Worm (Caenorhabditis elegans): ENCODE measurements around the gene C27D9.1.

C27D9.1 gene

ce11 chrII:4710120-4710519, 43.1 kb upstream of the C27D9.1 start, which contains the start of gene tag-151:
Gene tag-151 (plus strand): TSS chrII:4710277.
- no peak for TF ChIP-seq ceh-9 (tag; optimal IDR thresholded peaks at IDR 0.05)
- peak; percentile 28 for TF ChIP-seq elt-2 (tag; optimal IDR thresholded peaks at IDR 0.05)
- TF ChIP-seq nhr-43 (tag; optimal IDR thresholded peaks at IDR 0.05; ENCODE audit: poor library complexity, severe bottlenecking): peak; percentile 43
- peak; percentile 53 for TF ChIP-seq aly-2 (tag; optimal IDR thresholded peaks at IDR 0.05)
- no peak for TF ChIP-seq jun-1 (tag; optimal IDR thresholded peaks at IDR 0.05)
- peak; percentile 64 for TF ChIP-seq lsy-12 (tag; optimal IDR thresholded peaks at IDR 0.05)

- no peak for TF ChIP-seq ztf-11 (tag; optimal IDR thresholded peaks at IDR 0.05)
- TF ChIP-seq elt-3 (tag; optimal IDR thresholded peaks at IDR 0.05): no peak
- no peak for TF ChIP-seq fkh-2 (tag; optimal IDR thresholded peaks at IDR 0.05)
- no peak for TF ChIP-seq R02D3.7 (tag; optimal IDR thresholded peaks at IDR 0.05)
- TF ChIP-seq nhr-23 (tag; optimal IDR thresholded peaks at IDR 0.05): no peak
- no peak for TF ChIP-seq ZK546.5 (tag; optimal IDR thresholded peaks at IDR 0.05)
- TF ChIP-seq mml-1 (tag; optimal IDR thresholded peaks at IDR 0.05): no peak
- no peak for TF ChIP-seq unc-39 (tag; optimal IDR thresholded peaks at IDR 0.05)
- TF ChIP-seq fkh-10 (GFP tag; optimal IDR thresholded peaks at IDR 0.05): no peak
- TF ChIP-seq nhr-237 (tag; optimal IDR thresholded peaks at IDR 0.05): no peak
- TF ChIP-seq ceh-28 (tag; optimal IDR thresholded peaks at IDR 0.05): no peak
- TF ChIP-seq ztf-4 (tag; optimal IDR thresholded peaks at IDR 0.05): no peak
- TF ChIP-seq egl-27 (tag; optimal IDR thresholded peaks at IDR 0.05): no peak
- no peak for TF ChIP-seq daf-12 (tag; optimal IDR thresholded peaks at IDR 0.05)
- TF ChIP-seq nhr-67 (tag; optimal IDR thresholded peaks at IDR 0.05): no peak
- no peak for TF ChIP-seq ceh-82 (tag; optimal IDR thresholded peaks at IDR 0.05)
- no peak for TF ChIP-seq nfya-1 (tag; optimal IDR thresholded peaks at IDR 0.05; ENCODE audit: insufficient read depth)
- TF ChIP-seq nhr-76 (tag; optimal IDR thresholded peaks at IDR 0.05): no peak
- no peak for TF ChIP-seq skn-1 (tag; optimal IDR thresholded peaks at IDR 0.05)
Observed at ce11 chrII:4710813-4711212, 42.4 kb upstream of the C27D9.1 start.

- peak; percentile 56 for TF ChIP-seq pha-4 (tag; optimal IDR thresholded peaks at IDR 0.05)
- peak; percentile 78 for TF ChIP-seq elt-2 (tag; optimal IDR thresholded peaks at IDR 0.05)
- TF ChIP-seq lin-15B (tag; optimal IDR thresholded peaks at IDR 0.05): no peak
- no peak for TF ChIP-seq egl-5 (tag; optimal IDR thresholded peaks at IDR 0.05)
Observed at ce11 chrII:4715676-4716075, 37.5 kb upstream of the C27D9.1 start, which contains the start of gene F41C3.8. Gene F41C3.8 (plus strand): TSS chrII:4716046.

ce11 chrII:4726120-4726519, 27.1 kb upstream of the C27D9.1 start, which contains the start of gene F10G7.10:
Gene F10G7.10 (minus strand): TSS chrII:4726264.
- peak; percentile 49 for TF ChIP-seq elt-2 (tag; optimal IDR thresholded peaks at IDR 0.05)
- TF ChIP-seq hmg-11 (tag; optimal IDR thresholded peaks at IDR 0.05): peak; percentile 56
- no peak for TF ChIP-seq nhr-28 (tag; optimal IDR thresholded peaks at IDR 0.05)
- peak; percentile 52 for TF ChIP-seq pha-4 (tag; optimal IDR thresholded peaks at IDR 0.05)
- no peak for TF ChIP-seq nhr-11 (tag; optimal IDR thresholded peaks at IDR 0.05)

- TF ChIP-seq lsy-12 (tag; optimal IDR thresholded peaks at IDR 0.05) (no peak), mdl-1 (tag; optimal IDR thresholded peaks at IDR 0.05) (no peak), elt-2 (tag; optimal IDR thresholded peaks at IDR 0.05) (peak; percentile 37), egl-27 (tag; optimal IDR thresholded peaks at IDR 0.05) (no peak), ama-1 (optimal IDR thresholded peaks at IDR 0.05) (peak; percentile 72), ceh-28 (tag; optimal IDR thresholded peaks at IDR 0.05) (no peak)
Observed at ce11 chrII:4726750-4727384, 26.3 kb upstream of the C27D9.1 start.

ce11 chrII:4727769-4728168, 25.4 kb upstream of the C27D9.1 start, which contains the start of gene ttr-41:
Gene ttr-41 (minus strand): TSS chrII:4727869.
- no peak for TF ChIP-seq nhr-12 (tag; optimal IDR thresholded peaks at IDR 0.05)
